Fruit fly (Drosophila melanogaster) whole organism, embryonic: ENCODE results near the gene Acsx1L.

Experiments
- Abd-B ChIP-seq: fragments of 200-800 bp; sonication (Bioruptor generic); optimal IDR thresholded peaks from 2 replicates; lab custom pipeline; 2018; ENCODE audit warnings: missing biosample characterization, mild to moderate bottlenecking, missing genetic modification characterization, moderate library complexity
- Bgb ChIP-seq: fragments of 200-800 bp; sonication (Bioruptor generic); IDR thresholded peaks from 2 replicates; pipeline ENCODE4 v1.3.6; 2022; ENCODE audit warnings: missing biosample characterization, missing genetic modification characterization; ENCODE audit not compliant: partially characterized antibody
- CG13775 ChIP-seq: fragments of 200-800 bp; sonication (Bioruptor generic); optimal IDR thresholded peaks from 3 replicates; lab custom pipeline; 2017; ENCODE audit warnings: missing biosample characterization, mild to moderate bottlenecking, missing genetic modification characterization
- CG14014 ChIP-seq: fragments of 200-800 bp; sonication (Bioruptor generic); IDR thresholded peaks from 2 replicates; pipeline ENCODE4 v1.3.6; 2022; ENCODE audit warnings: missing biosample characterization, missing genetic modification characterization
- CG14667 ChIP-seq: fragments of 200-800 bp; sonication (Bioruptor generic); IDR thresholded peaks from 2 replicates; pipeline ENCODE4 v1.3.6; 2022; ENCODE audit warnings: missing biosample characterization, missing genetic modification characterization
- CG14710 ChIP-seq: fragments of 200-800 bp; sonication (Bioruptor generic); optimal IDR thresholded peaks from 3 replicates; lab custom pipeline; 2019; ENCODE audit warnings: missing biosample characterization, mild to moderate bottlenecking, missing genetic modification characterization, moderate library complexity
- CG14860 ChIP-seq: fragments of 200-800 bp; sonication (Bioruptor generic); IDR thresholded peaks from 3 replicates; pipeline ENCODE4 v1.3.6; 2022; ENCODE audit warnings: missing biosample characterization, missing genetic modification characterization; ENCODE audit not compliant: partially characterized antibody
- CG1529 ChIP-seq: fragments of 200-800 bp; sonication (Bioruptor generic); optimal IDR thresholded peaks from 3 replicates; lab custom pipeline; 2018; ENCODE audit warnings: missing biosample characterization, missing genetic modification characterization
- CG15479 ChIP-seq: fragments of 200-800 bp; sonication (Bioruptor generic); optimal IDR thresholded peaks from 3 replicates; lab custom pipeline; 2019; ENCODE audit warnings: missing biosample characterization, mild to moderate bottlenecking, missing genetic modification characterization, moderate library complexity
- CG15601 ChIP-seq: fragments of 200-800 bp; sonication (Bioruptor generic); optimal IDR thresholded peaks from 3 replicates; lab custom pipeline; 2019; ENCODE audit warnings: missing biosample characterization, mild to moderate bottlenecking, missing genetic modification characterization, moderate library complexity
- CG17361 ChIP-seq: fragments of 200-800 bp; sonication (Bioruptor generic); IDR thresholded peaks from 3 replicates; pipeline ENCODE4 v1.3.6; 2022; ENCODE audit warnings: missing biosample characterization, missing genetic modification characterization
- CG17568 ChIP-seq: fragments of 200-800 bp; sonication (Bioruptor generic); optimal IDR thresholded peaks from 2 replicates; lab custom pipeline; 2018; ENCODE audit warnings: missing biosample characterization, mild to moderate bottlenecking, missing genetic modification characterization, moderate library complexity
- CG18011 ChIP-seq: fragments of 200-800 bp; sonication (Bioruptor generic); optimal IDR thresholded peaks from 2 replicates; lab custom pipeline; 2017; ENCODE audit warnings: missing biosample characterization, missing genetic modification characterization, mild to moderate bottlenecking, moderate library complexity, missing genotype
- CG18262 ChIP-seq: fragments of 200-800 bp; optimal IDR thresholded peaks from 3 replicates; lab custom pipeline; 2019; ENCODE audit warnings: missing biosample characterization, mild to moderate bottlenecking, missing genetic modification characterization, moderate library complexity
- CG2712 ChIP-seq: fragments of 200-800 bp; optimal IDR thresholded peaks from 3 replicates; lab custom pipeline; 2019; ENCODE audit warnings: missing biosample characterization, mild to moderate bottlenecking, missing genetic modification characterization, moderate library complexity
- CG30403 ChIP-seq: fragments of 200-800 bp; sonication (Bioruptor generic); optimal IDR thresholded peaks from 3 replicates; lab custom pipeline; 2016; ENCODE audit warnings: missing biosample characterization, missing genetic modification characterization
- CG31224 ChIP-seq: fragments of 200-800 bp; sonication (Bioruptor generic); IDR thresholded peaks from 2 replicates; pipeline ENCODE4 v1.3.6; 2022; ENCODE audit warnings: missing biosample characterization, missing genetic modification characterization
- CG31441 ChIP-seq: fragments of 200-800 bp; sonication (Bioruptor generic); IDR thresholded peaks from 2 replicates; pipeline ENCODE4 v1.3.6; 2022; ENCODE audit warnings: missing biosample characterization, missing genetic modification characterization
- CG3163 ChIP-seq: fragments of 200-800 bp; sonication (Bioruptor generic); optimal IDR thresholded peaks from 3 replicates; lab custom pipeline; 2016; ENCODE audit warnings: missing biosample characterization, missing genetic modification characterization
- CG4360 ChIP-seq: fragments of 200-800 bp; sonication (Bioruptor generic); IDR thresholded peaks from 2 replicates; pipeline ENCODE4 v1.3.6; 2022; ENCODE audit warnings: missing biosample characterization, missing genetic modification characterization
- Camta ChIP-seq: fragments of 200-800 bp; sonication (Bioruptor generic); optimal IDR thresholded peaks from 2 replicates; lab custom pipeline; 2016; ENCODE audit warnings: missing biosample characterization, missing genetic modification characterization
- Drgx ChIP-seq: fragments of 200-800 bp; sonication (Bioruptor generic); IDR thresholded peaks from 2 replicates; pipeline ENCODE4 v1.3.6; 2022; ENCODE audit warnings: missing biosample characterization, missing genetic modification characterization
- Elba2 ChIP-seq: fragments of 200-800 bp; sonication (Bioruptor generic); optimal IDR thresholded peaks from 3 replicates; lab custom pipeline; 2016; ENCODE audit warnings: missing biosample characterization, missing genetic modification characterization
- Ets65A ChIP-seq: fragments of 200-800 bp; sonication (Bioruptor generic); peaks from one replicate; lab custom pipeline; 2016; ENCODE audit warnings: missing biosample characterization, missing genetic modification characterization
- GATAe ChIP-seq: fragments of 200-800 bp; sonication (Bioruptor generic); conservative IDR thresholded peaks from 2 replicates; pipeline ENCODE4 v1.3.6; 2022; ENCODE audit warnings: missing biosample characterization, missing genetic modification characterization
- Hr3 ChIP-seq: fragments of 200-800 bp; sonication (Bioruptor generic); optimal IDR thresholded peaks from 3 replicates; lab custom pipeline; 2016; ENCODE audit warnings: missing biosample characterization, missing genetic modification characterization
- Hr78 ChIP-seq, 2 experiments: fragments of 200-800 bp in 1 of 2; fragments of >200 bp in 1 of 2; sonication (Bioruptor generic) in 1 of 2; optimal IDR thresholded peaks; 2 replicates each; lab custom pipeline; 2017 to 2019; ENCODE audit warnings: missing biosample characterization in 2 of 2, missing genetic modification characterization in 2 of 2, mild to moderate bottlenecking in 1 of 2, moderate library complexity in 1 of 2
- Lim3 ChIP-seq: fragments of 200-800 bp; sonication (Bioruptor generic); IDR thresholded peaks from 2 replicates; pipeline ENCODE4 v1.3.6; 2022; ENCODE audit warnings: missing biosample characterization, missing genetic modification characterization
- Med ChIP-seq: fragments of 200-800 bp; sonication (Bioruptor generic); peaks from one replicate; lab custom pipeline; 2016; ENCODE audit warnings: missing biosample characterization, missing genetic modification characterization, mild to moderate bottlenecking, inconsistent platforms, moderate library complexity
- Opbp ChIP-seq: fragments of 200-800 bp; sonication (Bioruptor generic); IDR thresholded peaks from 3 replicates; pipeline ENCODE4 v1.3.6; 2022; ENCODE audit warnings: missing biosample characterization, missing genetic modification characterization; ENCODE audit not compliant: partially characterized antibody
- Spps ChIP-seq: fragments of 200-800 bp; sonication (Bioruptor generic); optimal IDR thresholded peaks from 2 replicates; lab custom pipeline; 2018; ENCODE audit warnings: missing biosample characterization, mild to moderate bottlenecking, missing genetic modification characterization
- aop ChIP-seq: fragments of 200-800 bp; sonication (Bioruptor generic); IDR thresholded peaks from 2 replicates; pipeline ENCODE4 v1.3.6; 2022; ENCODE audit warnings: missing biosample characterization, missing genetic modification characterization
- croc ChIP-seq: fragments of 200-800 bp; sonication (Bioruptor generic); conservative IDR thresholded peaks from 3 replicates; pipeline ENCODE4 v1.3.6; 2022; ENCODE audit warnings: missing biosample characterization, missing genetic modification characterization
- dati ChIP-seq: fragments of 200-800 bp; sonication (Bioruptor generic); IDR thresholded peaks from 2 replicates; pipeline ENCODE4 v1.3.6; 2022; ENCODE audit warnings: missing biosample characterization, missing genetic modification characterization
- dmrt11E ChIP-seq: fragments of 200-800 bp; sonication (Bioruptor generic); optimal IDR thresholded peaks from 3 replicates; lab custom pipeline; 2018; ENCODE audit warnings: missing biosample characterization, mild to moderate bottlenecking, missing genetic modification characterization, moderate library complexity
- dmrt99B ChIP-seq: fragments of 200-800 bp; sonication (Bioruptor generic); optimal IDR thresholded peaks from 2 replicates; lab custom pipeline; 2018; ENCODE audit warnings: missing biosample characterization, mild to moderate bottlenecking, missing genetic modification characterization, moderate library complexity
- gem ChIP-seq: fragments of 200-800 bp; sonication (Bioruptor generic); optimal IDR thresholded peaks from 2 replicates; lab custom pipeline; 2019; ENCODE audit warnings: missing biosample characterization, mild to moderate bottlenecking, missing genetic modification characterization, moderate library complexity
- gsb-n ChIP-seq: fragments of 200-800 bp; sonication (Bioruptor generic); optimal IDR thresholded peaks from 3 replicates; lab custom pipeline; 2018; ENCODE audit warnings: missing biosample characterization, mild to moderate bottlenecking, missing genetic modification characterization
- h ChIP-seq: fragments of >200 bp; optimal IDR thresholded peaks from 2 replicates; lab custom pipeline; 2017
- nau ChIP-seq: fragments of 200-800 bp; sonication (Bioruptor generic); optimal IDR thresholded peaks from 3 replicates; lab custom pipeline; 2017; ENCODE audit warnings: missing biosample characterization, mild to moderate bottlenecking, missing genetic modification characterization, missing genetic modification reagents
- peb ChIP-seq: fragments of 200-800 bp; sonication (Bioruptor generic); IDR thresholded peaks from 2 replicates; pipeline ENCODE4 v1.3.6; 2022; ENCODE audit warnings: missing biosample characterization, missing genetic modification characterization
- phol ChIP-seq: fragments of 200-800 bp; sonication (Bioruptor generic); optimal IDR thresholded peaks from 3 replicates; lab custom pipeline; 2018; ENCODE audit warnings: missing biosample characterization, mild to moderate bottlenecking, missing genetic modification characterization, moderate library complexity
- pros ChIP-seq: fragments of 200-800 bp; sonication (Bioruptor generic); optimal IDR thresholded peaks from 3 replicates; lab custom pipeline; 2019; ENCODE audit warnings: missing biosample characterization, mild to moderate bottlenecking, missing genetic modification characterization, moderate library complexity
- rib ChIP-seq: fragments of 200-800 bp; sonication (Bioruptor generic); IDR thresholded peaks from 2 replicates; pipeline ENCODE4 v1.3.6; 2022; ENCODE audit warnings: missing biosample characterization, missing genetic modification characterization
- sqz ChIP-seq: fragments of 200-800 bp; sonication (Bioruptor generic); optimal IDR thresholded peaks from 3 replicates; lab custom pipeline; 2018; ENCODE audit warnings: missing biosample characterization, mild to moderate bottlenecking, missing genetic modification characterization
- wdn ChIP-seq: fragments of 200-800 bp; sonication (Bioruptor generic); IDR thresholded peaks from 2 replicates; pipeline ENCODE4 v1.3.6; 2022; ENCODE audit warnings: missing biosample characterization, missing genetic modification characterization

The Acsx1L gene

DNA sequence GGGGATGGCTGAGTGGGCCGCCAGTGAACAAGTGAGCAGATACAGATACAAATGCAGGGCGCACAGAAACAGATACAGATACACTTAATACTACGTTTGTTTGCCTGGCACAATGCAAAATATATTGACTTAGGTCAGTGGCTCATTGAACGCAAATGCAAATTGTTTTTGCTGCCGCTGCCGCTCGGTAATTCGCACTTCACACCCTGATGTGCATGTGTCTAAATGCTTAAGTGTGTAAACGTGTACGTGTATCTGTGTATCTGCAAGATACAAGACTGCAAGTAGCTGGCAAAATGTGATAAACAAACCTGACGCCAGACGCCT, 35.4 kb upstream of the Acsx1L start:
- no peak for TF ChIP-seq CG14860 (GFP tag; lab: Robert Waterston, UW)
- TF ChIP-seq CG15479 (GFP tag; lab: Kevin White, UChicago): peak; percentile 67

dm6 chr3R:19807745-19808429, 34.9 kb upstream of the Acsx1L start:
- peak; percentile 46; the same call in 1 of the 2 replicates for TF ChIP-seq CG31441 (GFP tag; lab: Robert Waterston, UW)
- TF ChIP-seq gem: peak; percentile 4
- TF ChIP-seq h (lab: Kevin White, UChicago): no peak
- TF ChIP-seq CG14710 (tag; lab: Kevin White, UChicago): no peak
- no peak for TF ChIP-seq CG30403 (GFP tag; lab: Kevin White, UChicago)
- peak; percentile 43 for TF ChIP-seq CG2712 (tag; lab: Kevin White, UChicago)
- no peak for TF ChIP-seq Abd-B
- TF ChIP-seq aop (GFP tag; lab: Robert Waterston, UW): no peak
- peak; percentile 50 for TF ChIP-seq CG18262 (tag; lab: Kevin White, UChicago)
- TF ChIP-seq peb (GFP tag; lab: Robert Waterston, UW): no peak
- no peak for TF ChIP-seq CG3163 (GFP tag; lab: Kevin White, UChicago)
- TF ChIP-seq nau (GFP tag; lab: Kevin White, UChicago): no peak
- TF ChIP-seq CG14667 (GFP tag; lab: Robert Waterston, UW): no peak
- no peak for TF ChIP-seq wdn (GFP tag; lab: Robert Waterston, UW)
- TF ChIP-seq GATAe (GFP tag; lab: Robert Waterston, UW): no peak
- TF ChIP-seq dati (GFP tag; lab: Robert Waterston, UW): no peak
- TF ChIP-seq CG18011 (GFP tag; lab: Kevin White, UChicago): no peak
- TF ChIP-seq CG15601 (tag; lab: Kevin White, UChicago): no peak
- TF ChIP-seq CG31224 (GFP tag; lab: Robert Waterston, UW): no peak
- TF ChIP-seq Med (GFP tag; lab: Kevin White, UChicago): no peak
- no peak for TF ChIP-seq croc (GFP tag; lab: Robert Waterston, UW)
- TF ChIP-seq Ets65A (GFP tag; lab: Kevin White, UChicago): peak; percentile 82
- TF ChIP-seq CG15479 (GFP tag; lab: Kevin White, UChicago): peak; percentile 18
- TF ChIP-seq CG17361: peak; percentile 49; the same call in 2 of the 3 replicates
- TF ChIP-seq Spps (tag; lab: Kevin White, UChicago): no peak
- TF ChIP-seq dmrt11E (tag; lab: Kevin White, UChicago): peak; percentile 32
- TF ChIP-seq CG13775: no peak
- TF ChIP-seq Lim3 (GFP tag; lab: Robert Waterston, UW): no peak
- TF ChIP-seq CG14014 (GFP tag; lab: Robert Waterston, UW): no peak
- peak; percentile 22; the same call in 1 of the 2 replicates for TF ChIP-seq Drgx
- no peak for TF ChIP-seq Camta (GFP tag; lab: Kevin White, UChicago)
- TF ChIP-seq phol (tag; lab: Kevin White, UChicago): peak; percentile 0
- TF ChIP-seq pros (GFP tag; lab: Kevin White, UChicago): no peak

- peak in 1 of 2 experiments; percentile 79 for TF ChIP-seq Hr78 (GFP tag; optimal IDR thresholded peaks at IDR 0.05; lab: Kevin White, UChicago)
- TF ChIP-seq gsb-n (tag; lab: Kevin White, UChicago): peak; percentile 15
- TF ChIP-seq Med (GFP tag; lab: Kevin White, UChicago): peak; percentile 51
- TF ChIP-seq Elba2 (GFP tag; lab: Kevin White, UChicago): no peak
- no peak for TF ChIP-seq CG4360 (GFP tag; lab: Robert Waterston, UW)
- TF ChIP-seq sqz (GFP tag; lab: Kevin White, UChicago): no peak
- TF ChIP-seq dmrt99B (tag; lab: Kevin White, UChicago): no peak
- no peak for TF ChIP-seq Hr3 (GFP tag; lab: Kevin White, UChicago)
- no peak for TF ChIP-seq rib (GFP tag; lab: Robert Waterston, UW)
- TF ChIP-seq CG1529 (GFP tag; lab: Kevin White, UChicago): no peak
- no peak for TF ChIP-seq Opbp (GFP tag; lab: Robert Waterston, UW)
- no peak for TF ChIP-seq CG17568 (GFP tag; lab: Kevin White, UChicago)
- TF ChIP-seq Bgb (GFP tag; lab: Robert Waterston, UW): no peak
Measured at dm6 chr3R:19807148-19807547, 34.1 kb upstream of the Acsx1L start.
